Fruit fly (Drosophila melanogaster): ENCODE measurements around the gene RpS14b.

Gene RpS14b

dm6 chrX:7935798-7936572, 1.3 kb downstream of the RpS14b start, which contains the start of gene Ubr3 (continued):
- TF ChIP-seq Blimp-1 (GFP tag; optimal IDR thresholded peaks at IDR 0.05) (no peak), CG12769 (tag; optimal IDR thresholded peaks at IDR 0.05) (peak; percentile 43), CG10321 (GFP tag; IDR thresholded peaks at IDR 0.05) (no peak), Myb (GFP tag; optimal IDR thresholded peaks at IDR 0.05) (peak; percentile 26), grn (GFP tag; optimal IDR thresholded peaks at IDR 0.05) (no peak), CG17802 (tag; optimal IDR thresholded peaks at IDR 0.05) (peak; percentile 50), Eip74EF (GFP tag; optimal IDR thresholded peaks at IDR 0.05) (no peak), phol (tag; optimal IDR thresholded peaks at IDR 0.05) (peak; percentile 20), sim (GFP tag; IDR thresholded peaks at IDR 0.05) (no peak), gfzf (GFP tag; optimal IDR thresholded peaks at IDR 0.05) (peak; percentile 69), E2f1 (GFP tag; IDR thresholded peaks at IDR 0.05) (no peak), Ets65A (GFP tag) (peak; percentile 80), ERR (GFP tag; optimal IDR thresholded peaks at IDR 0.05) (no peak), ac (GFP tag; optimal IDR thresholded peaks at IDR 0.05) (no peak), CG2202 (tag; optimal IDR thresholded peaks at IDR 0.05) (no peak), Doc3 (GFP tag; IDR thresholded peaks at IDR 0.05; ENCODE audit: partially characterized antibody) (peak; percentile 54; the same call in 1 of the 3 replicates), ems (GFP tag; optimal IDR thresholded peaks at IDR 0.05) (no peak), CG4282 (GFP tag; optimal IDR thresholded peaks at IDR 0.05) (no peak), CG1024 (GFP tag; IDR thresholded peaks at IDR 0.05) (no peak), fd96Cb (tag; optimal IDR thresholded peaks at IDR 0.05) (no peak), sqz (GFP tag; optimal IDR thresholded peaks at IDR 0.05) (no peak), Atf-2 (GFP tag; optimal IDR thresholded peaks at IDR 0.05) (no peak), br (optimal IDR thresholded peaks at IDR 0.05) (no peak), CG12942 (GFP tag; optimal IDR thresholded peaks at IDR 0.05) (no peak), ham (GFP tag; IDR thresholded peaks at IDR 0.05) (no peak), CG11398 (GFP tag; optimal IDR thresholded peaks at IDR 0.05) (peak; percentile 4), prd (optimal IDR thresholded peaks at IDR 0.05) (no peak), prd (GFP tag; IDR thresholded peaks at IDR 0.05) (no peak), dmrt99B (tag; optimal IDR thresholded peaks at IDR 0.05) (no peak), rib (GFP tag; IDR thresholded peaks at IDR 0.05) (no peak), Dp (GFP tag; optimal IDR thresholded peaks at IDR 0.05) (peak; percentile 8), Bteb2 (GFP tag; optimal IDR thresholded peaks at IDR 0.05) (no peak), CG31441 (GFP tag; IDR thresholded peaks at IDR 0.05) (no peak), slou (GFP tag; optimal IDR thresholded peaks at IDR 0.05) (no peak), chif (GFP tag; optimal IDR thresholded peaks at IDR 0.05) (no peak), corto (GFP tag; optimal IDR thresholded peaks at IDR 0.05) (no peak), zen (tag; optimal IDR thresholded peaks at IDR 0.05) (no peak), Sox102F (GFP tag; optimal IDR thresholded peaks at IDR 0.05) (no peak), CG9876 (GFP tag; optimal IDR thresholded peaks at IDR 0.05) (peak; percentile 21), CG15696 (tag; optimal IDR thresholded peaks at IDR 0.05) (no peak), CG14860 (GFP tag; IDR thresholded peaks at IDR 0.05; ENCODE audit: partially characterized antibody) (peak; percentile 66), Tbp (GFP tag; optimal IDR thresholded peaks at IDR 0.05) (no peak), CG43689 (GFP tag; IDR thresholded peaks at IDR 0.05) (no peak), unc-4 (GFP tag; IDR thresholded peaks at IDR 0.05; ENCODE audit: partially characterized antibody) (peak; percentile 68), CG8359 (GFP tag; optimal IDR thresholded peaks at IDR 0.05; ENCODE audit: borderline replicate concordance) (no peak), CG11085 (GFP tag; IDR thresholded peaks at IDR 0.05) (no peak), Hey (tag; optimal IDR thresholded peaks at IDR 0.05) (no peak), CG13775 (GFP tag; optimal IDR thresholded peaks at IDR 0.05) (no peak), CG14667 (GFP tag; IDR thresholded peaks at IDR 0.05) (no peak), Xrp1 (GFP tag; IDR thresholded peaks at IDR 0.05) (no peak)
